Worm (Caenorhabditis elegans) whole organism, L2 larva: Measurements from ENCODE around the gene F14D7.9.

Experiments
- ama-1 ChIP-seq: fragments of 150-350 bp; optimal IDR thresholded peaks from 2 replicates; lab custom pipeline; 2018; ENCODE audit warnings: inconsistent platforms
- ceh-16 ChIP-seq: fragments of 150-350 bp; optimal IDR thresholded peaks from 2 replicates; lab custom pipeline; 2014; ENCODE audit warnings: missing biosample characterization, missing genetic modification characterization
- lin-39 ChIP-seq: fragments of 150-350 bp; optimal IDR thresholded peaks from 2 replicates; lab custom pipeline; 2014; ENCODE audit warnings: missing biosample characterization, missing genetic modification reagents, missing genetic modification characterization
- lsy-2 ChIP-seq, 2 experiments: fragments of 150-350 bp in 1 of 2; sonication (generic microtip) in 1 of 2; optimal IDR thresholded peaks; 2 replicates each; lab custom pipeline; 2014 to 2017; ENCODE audit warnings: missing biosample characterization in 2 of 2, missing genetic modification characterization in 2 of 2
- nhr-11 ChIP-seq: fragments of 150-350 bp; optimal IDR thresholded peaks from 2 replicates; lab custom pipeline; 2014; ENCODE audit warnings: missing biosample characterization, missing genetic modification characterization
- snpc-4 ChIP-seq: fragments of 150-350 bp; optimal IDR thresholded peaks from 2 replicates; lab custom pipeline; 2014; ENCODE audit warnings: missing biosample characterization, missing genetic modification characterization
- unc-39 ChIP-seq: fragments of 150-350 bp; optimal IDR thresholded peaks from 2 replicates; lab custom pipeline; 2014; ENCODE audit warnings: missing biosample characterization, missing genetic modification characterization
- unc-62 ChIP-seq: fragments of 150-350 bp; optimal IDR thresholded peaks from 2 replicates; lab custom pipeline; 2014; ENCODE audit warnings: missing biosample characterization, missing genetic modification reagents, missing genetic modification characterization
- zag-1 ChIP-seq: fragments of 150-350 bp; optimal IDR thresholded peaks from 2 replicates; lab custom pipeline; 2014; ENCODE audit warnings: missing biosample characterization, missing genetic modification characterization
- ztf-1 ChIP-seq: fragments of 200-800 bp; sonication (Bioruptor generic); conservative IDR thresholded peaks from 2 replicates; pipeline ENCODE4 v1.3.6; 2022; ENCODE audit warnings: missing genetic modification characterization, missing compliant biosample characterization
- ztf-11 ChIP-seq: sonication (generic microtip); optimal IDR thresholded peaks from 2 replicates; lab custom pipeline; 2017; ENCODE audit warnings: missing biosample characterization, missing genetic modification characterization

- TF ChIP-seq lsy-2 (tag; optimal IDR thresholded peaks at IDR 0.05; lab: Kevin White, UChicago) (no peak), ama-1 (lab: Kevin White, UChicago) (no peak), lin-39 (tag; lab: Kevin White, UChicago) (no peak), snpc-4 (peak; percentile 22), ztf-1 (GFP tag; lab: Robert Waterston, UW) (no peak), unc-62 (GFP tag; lab: Kevin White, UChicago) (no peak), nhr-11 (tag; lab: Kevin White, UChicago) (no peak), unc-39 (tag; lab: Kevin White, UChicago) (no peak), ztf-11 (tag; lab: Kevin White, UChicago) (no peak), zag-1 (tag; lab: Kevin White, UChicago) (no peak), ceh-16 (tag; lab: Kevin White, UChicago) (no peak)
Measured at ce11 chrV:14267326-14267942, 27.1 kb upstream of the F14D7.9 start.
